Worm (Caenorhabditis elegans) whole organism, young adult: ENCODE data around the gene srz-62.

ENCODE experiments used
- egl-44 ChIP-seq: fragments of 200-800 bp; sonication (Bioruptor generic); IDR thresholded peaks from 2 replicates; pipeline ENCODE4 v1.3.6; 2022; ENCODE audit warnings: missing genetic modification reagents, missing genetic modification characterization, missing compliant biosample characterization
- egrh-3 ChIP-seq: fragments of 200-800 bp; sonication (Bioruptor generic); IDR thresholded peaks from 2 replicates; pipeline ENCODE4 v1.3.6; 2022; ENCODE audit warnings: missing genetic modification reagents, missing genetic modification characterization, missing compliant biosample characterization
- ets-4 ChIP-seq: fragments of 200-800 bp; sonication (Bioruptor generic); optimal IDR thresholded peaks from 2 replicates; lab custom pipeline; 2018; ENCODE audit warnings: mild to moderate bottlenecking, missing genetic modification characterization, missing compliant biosample characterization
- nfya-1 ChIP-seq: sonication (generic microtip); optimal IDR thresholded peaks from 2 replicates; lab custom pipeline; 2017; ENCODE audit warnings: antibody characterized with exemption, missing compliant biosample characterization, missing genetic modification characterization, borderline replicate concordance; ENCODE audit not compliant: insufficient read depth
- rec-8 ChIP-seq, 2 experiments: sonication (generic microtip); optimal IDR thresholded peaks; 2 replicates each; lab custom pipeline; 2016; ENCODE audit warnings: mild to moderate bottlenecking in 2 of 2, missing genetic modification characterization in 2 of 2, missing genetic modification reagents in 2 of 2, missing genotype in 2 of 2, missing biosample characterization in 1 of 2, missing compliant biosample characterization in 1 of 2, moderate library complexity in 1 of 2
- sptf-2 ChIP-seq: fragments of 200-800 bp; sonication (Bioruptor generic); optimal IDR thresholded peaks from 2 replicates; lab custom pipeline; 2018; ENCODE audit warnings: mild to moderate bottlenecking, missing genetic modification characterization, missing compliant biosample characterization

- peak; percentile 89 for TF ChIP-seq ets-4 (GFP tag; lab: Kevin White, UChicago)
- no peak for TF ChIP-seq egl-44
- TF ChIP-seq nfya-1 = no peak
- no peak for TF ChIP-seq egrh-3
- TF ChIP-seq rec-8 (tag; optimal IDR thresholded peaks at IDR 0.05; lab: Kevin White, UChicago) = no peak
- TF ChIP-seq sptf-2 (GFP tag; lab: Kevin White, UChicago) = no peak
These were observed at the start of gene srz-62 for ce11 chrIV:3899719-3900554.
